Worm (Caenorhabditis elegans) whole organism, young adult: ENCODE data around the gene C50H11.13.
A peak's percentile ranks its signal among the peaks of the same experiment; 100 is the strongest.
"Not testable (repeated sequence)": the region's sequence is repeated elsewhere in the genome, so short reads cannot be mapped to it uniquely, and the experiment has no call there.

Experiments
- B0336.3 ChIP-seq: fragments of 200-800 bp; sonication (Bioruptor generic); IDR thresholded peaks from 2 replicates; pipeline ENCODE4 v1.3.6; 2022; ENCODE audit warnings: missing genetic modification characterization, missing compliant biosample characterization
- F49E8.2 ChIP-seq: sonication (generic microtip); optimal IDR thresholded peaks from 3 replicates; lab custom pipeline; 2017; ENCODE audit warnings: missing genetic modification characterization, mild to moderate bottlenecking, missing compliant biosample characterization, antibody characterized with exemption, moderate library complexity; ENCODE audit not compliant: insufficient read depth
- K11D2.4 ChIP-seq: fragments of 200-800 bp; sonication (Bioruptor generic); IDR thresholded peaks from 2 replicates; pipeline ENCODE4 v1.3.6; 2022; ENCODE audit warnings: missing genetic modification reagents, missing genetic modification characterization, missing compliant biosample characterization
- akir-1 ChIP-seq: fragments of 200-800 bp; sonication (Bioruptor generic); optimal IDR thresholded peaks from 2 replicates; lab custom pipeline; 2018; ENCODE audit warnings: mild to moderate bottlenecking, missing genetic modification characterization, moderate library complexity, missing compliant biosample characterization
- ama-1 ChIP-seq, 3 experiments: fragments of 150-350 bp in 1 of 3; sonication (generic microtip) in 2 of 3; optimal IDR thresholded peaks; 2 replicates each; lab custom pipeline; 2014 to 2018; ENCODE audit warnings: missing biosample characterization in 2 of 3, missing genetic modification characterization in 2 of 3, missing genetic modification reagents in 2 of 3
- bed-2 ChIP-seq: fragments of 200-800 bp; sonication (Bioruptor generic); IDR thresholded peaks from 2 replicates; pipeline ENCODE4 v1.3.6; 2022; ENCODE audit warnings: missing genetic modification reagents, missing genetic modification characterization, missing compliant biosample characterization
- ceh-91 ChIP-seq: fragments of 200-800 bp; sonication (Bioruptor generic); IDR thresholded peaks from 2 replicates; pipeline ENCODE4 v1.3.6; 2022; ENCODE audit warnings: missing genetic modification reagents, missing genetic modification characterization, missing compliant biosample characterization
- chd-7 ChIP-seq: sonication (generic microtip); optimal IDR thresholded peaks from 2 replicates; lab custom pipeline; 2016; ENCODE audit warnings: mild to moderate bottlenecking, missing genetic modification characterization, moderate library complexity, missing compliant biosample characterization
- dpl-1 ChIP-seq: fragments of 150-350 bp; optimal IDR thresholded peaks from 2 replicates; lab custom pipeline; 2014; ENCODE audit warnings: missing biosample characterization, missing genetic modification reagents, missing genetic modification characterization
- egl-18 ChIP-seq: fragments of 200-800 bp; sonication (Bioruptor generic); IDR thresholded peaks from 2 replicates; pipeline ENCODE4 v1.3.6; 2022; ENCODE audit warnings: missing genetic modification reagents, missing genetic modification characterization, missing compliant biosample characterization
- egl-44 ChIP-seq: fragments of 200-800 bp; sonication (Bioruptor generic); IDR thresholded peaks from 2 replicates; pipeline ENCODE4 v1.3.6; 2022; ENCODE audit warnings: missing genetic modification reagents, missing genetic modification characterization, missing compliant biosample characterization
- egrh-3 ChIP-seq: fragments of 200-800 bp; sonication (Bioruptor generic); IDR thresholded peaks from 2 replicates; pipeline ENCODE4 v1.3.6; 2022; ENCODE audit warnings: missing genetic modification reagents, missing genetic modification characterization, missing compliant biosample characterization
- gei-17 ChIP-seq: fragments of 200-800 bp; sonication (Bioruptor generic); optimal IDR thresholded peaks from 2 replicates; lab custom pipeline; 2018; ENCODE audit warnings: mild to moderate bottlenecking, missing genetic modification characterization, missing compliant biosample characterization
- hsf-1 ChIP-seq: fragments of 200-800 bp; sonication (Bioruptor generic); IDR thresholded peaks from 2 replicates; pipeline ENCODE4 v1.3.6; 2022; ENCODE audit warnings: missing genetic modification reagents, missing genetic modification characterization, missing compliant biosample characterization
- lin-40 ChIP-seq: sonication (generic microtip); optimal IDR thresholded peaks from 2 replicates; lab custom pipeline; 2016; ENCODE audit warnings: missing genetic modification characterization, mild to moderate bottlenecking, missing compliant biosample characterization, missing genotype, missing genetic modification reagents
- madf-3 ChIP-seq: fragments of 200-800 bp; sonication (Bioruptor generic); IDR thresholded peaks from 2 replicates; pipeline ENCODE4 v1.3.6; 2022; ENCODE audit warnings: missing genetic modification reagents, missing genetic modification characterization, missing compliant biosample characterization
- mcd-1 ChIP-seq: fragments of 200-800 bp; sonication (Bioruptor generic); IDR thresholded peaks from 2 replicates; pipeline ENCODE4 v1.3.6; 2022; ENCODE audit warnings: missing genetic modification reagents, missing genetic modification characterization, missing compliant biosample characterization
- mes-4 ChIP-seq: sonication (generic microtip); optimal IDR thresholded peaks from 2 replicates; lab custom pipeline; 2016; ENCODE audit warnings: missing genotype, missing genetic modification characterization, missing compliant biosample characterization
- nfya-2 ChIP-seq: fragments of 200-800 bp; sonication (Bioruptor generic); IDR thresholded peaks from 2 replicates; pipeline ENCODE4 v1.3.6; 2022; ENCODE audit warnings: missing genetic modification reagents, missing genetic modification characterization, missing compliant biosample characterization
- nfyb-1 ChIP-seq: fragments of 200-800 bp; sonication (Bioruptor generic); IDR thresholded peaks from 2 replicates; pipeline ENCODE4 v1.3.6; 2022; ENCODE audit warnings: missing genetic modification reagents, missing genetic modification characterization, missing compliant biosample characterization
- nhr-80 ChIP-seq: sonication (generic microtip); optimal IDR thresholded peaks from 2 replicates; lab custom pipeline; 2016; ENCODE audit warnings: missing genetic modification characterization, missing compliant biosample characterization
- rpc-1 ChIP-seq, 2 experiments: fragments of 150-350 bp in 1 of 2; sonication (generic microtip) in 1 of 2; optimal IDR thresholded peaks; 2 replicates each; lab custom pipeline; 2014 to 2018; ENCODE audit warnings: missing biosample characterization in 1 of 2, missing genetic modification characterization in 1 of 2, missing genetic modification reagents in 1 of 2, missing genotype in 1 of 2
- snpc-1.1 ChIP-seq: sonication (generic microtip); optimal IDR thresholded peaks from 2 replicates; lab custom pipeline; 2017; ENCODE audit warnings: missing genetic modification characterization, mild to moderate bottlenecking, missing compliant biosample characterization, antibody characterized with exemption, moderate library complexity, missing genotype, missing genetic modification reagents; ENCODE audit not compliant: insufficient read depth
- snpc-4 ChIP-seq, 5 experiments: fragments of 150-350 bp in 1 of 5; sonication (generic microtip) in 4 of 5; optimal IDR thresholded peaks; 2 replicates each; lab custom pipeline; 2014 to 2018; ENCODE audit warnings: missing genetic modification characterization in 5 of 5, missing biosample characterization in 3 of 5, antibody characterized with exemption in 2 of 5, mild to moderate bottlenecking in 2 of 5, missing compliant biosample characterization in 2 of 5, missing genotype in 2 of 5, moderate library complexity in 2 of 5, missing genetic modification reagents in 1 of 5
- tlf-1 ChIP-seq: fragments of 200-800 bp; sonication (Bioruptor generic); optimal IDR thresholded peaks from 2 replicates; lab custom pipeline; 2018; ENCODE audit warnings: mild to moderate bottlenecking, missing genetic modification characterization, missing compliant biosample characterization
- unc-130 ChIP-seq: sonication (generic microtip); optimal IDR thresholded peaks from 2 replicates; lab custom pipeline; 2016; ENCODE audit warnings: missing genetic modification reagents, missing genetic modification characterization, missing compliant biosample characterization
- unc-62 ChIP-seq: fragments of 150-350 bp; optimal IDR thresholded peaks from 2 replicates; lab custom pipeline; 2014; ENCODE audit warnings: missing biosample characterization, missing genetic modification reagents, missing genetic modification characterization
- ztf-26 ChIP-seq: sonication (generic microtip); optimal IDR thresholded peaks from 2 replicates; lab custom pipeline; 2017; ENCODE audit warnings: missing genetic modification characterization, missing compliant biosample characterization
- ztf-3 ChIP-seq: fragments of 200-800 bp; sonication (Bioruptor generic); optimal IDR thresholded peaks from 2 replicates; lab custom pipeline; 2018; ENCODE audit warnings: mild to moderate bottlenecking, missing genetic modification characterization, missing compliant biosample characterization

The C50H11.13 gene

ce11 chrV:3107450-3107849, 36.0 kb upstream of the C50H11.13 start, which contains the start of gene str-68:
Gene str-68 (minus strand): TSS chrV:3107550.
- TF ChIP-seq B0336.3 (GFP tag; lab: Robert Waterston, UW) = no peak
- no peak for TF ChIP-seq unc-62 (GFP tag; lab: Kevin White, UChicago)
- TF ChIP-seq bed-2 (GFP tag; lab: Robert Waterston, UW) = no peak
- no peak for TF ChIP-seq lin-40 (tag; lab: Kevin White, UChicago)
- TF ChIP-seq ceh-91 (GFP tag; lab: Robert Waterston, UW) = no peak
- no peak for TF ChIP-seq egl-44 (GFP tag; lab: Robert Waterston, UW)
- TF ChIP-seq unc-130 = no peak
- TF ChIP-seq, all 124 proteins: peak for 0

- TF ChIP-seq snpc-1.1 (peak; percentile 63), hsf-1 (GFP tag; lab: Robert Waterston, UW) (no peak), snpc-4 (GFP tag; optimal IDR thresholded peaks at IDR 0.05; lab: Kevin White, UChicago) (peak; percentile 21), snpc-4 (tag; optimal IDR thresholded peaks at IDR 0.05; lab: Kevin White, UChicago) (peak in 1 of 4 experiments; percentile 91), egl-18 (GFP tag; lab: Robert Waterston, UW) (0 out of 2 replicates have a peak, but pooled peaks have one; percentile 14)
Measured at ce11 chrV:3106785-3107184, 35.3 kb upstream of the C50H11.13 start.

- TF ChIP-seq mcd-1 (GFP tag; lab: Robert Waterston, UW) (no peak), chd-7 (tag; lab: Kevin White, UChicago) (no peak)
Measured at ce11 chrV:3105810-3106209, 34.4 kb upstream of the C50H11.13 start, which contains the start of gene str-69. Gene str-69 (minus strand): TSS chrV:3105910.

ce11 chrV:3104134-3104533, 32.7 kb upstream of the C50H11.13 start, which contains the start of gene str-66:
Gene str-66 (minus strand): TSS chrV:3104234.
- TF ChIP-seq K11D2.4 = no peak
- no peak for TF ChIP-seq nfya-2 (GFP tag; lab: Robert Waterston, UW)
- no peak for TF ChIP-seq egl-18 (GFP tag; lab: Robert Waterston, UW)
- TF ChIP-seq unc-130 = no peak
- TF ChIP-seq egrh-3 = no peak
- no peak for TF ChIP-seq nhr-80 (tag; lab: Kevin White, UChicago)
- TF ChIP-seq nfyb-1 (GFP tag; lab: Robert Waterston, UW) = no peak
- TF ChIP-seq mes-4 (tag; lab: Kevin White, UChicago) = no peak
- TF ChIP-seq mcd-1 (GFP tag; lab: Robert Waterston, UW) = no peak
- TF ChIP-seq gei-17 (GFP tag; lab: Kevin White, UChicago) = no peak
- TF ChIP-seq dpl-1 = no peak
- TF ChIP-seq ztf-26 (tag; lab: Kevin White, UChicago) = no peak
- no peak for TF ChIP-seq akir-1
- TF ChIP-seq rpc-1 (optimal IDR thresholded peaks at IDR 0.05; lab: Kevin White, UChicago) = no peak
- no peak for TF ChIP-seq rpc-1 (tag; optimal IDR thresholded peaks at IDR 0.05; lab: Kevin White, UChicago)
- TF ChIP-seq ztf-3 (GFP tag; lab: Kevin White, UChicago) = no peak
- no peak for TF ChIP-seq F49E8.2
- no peak for TF ChIP-seq ama-1 (optimal IDR thresholded peaks at IDR 0.05; lab: Kevin White, UChicago)
- no peak for TF ChIP-seq ama-1 (GFP tag; optimal IDR thresholded peaks at IDR 0.05; lab: Kevin White, UChicago)

ce11 chrV:3102049-3102448, 30.6 kb upstream of the C50H11.13 start, which contains the start of gene Y73C8C.4:
Gene Y73C8C.4 (minus strand): TSS chrV:3102149.
- not testable (repeated sequence) for TF ChIP-seq ztf-26 (tag; lab: Kevin White, UChicago); madf-3 (GFP tag; lab: Robert Waterston, UW); tlf-1 (GFP tag; lab: Kevin White, UChicago)
